Worm (Caenorhabditis elegans): ENCODE data around the gene hlh-32.

hlh-32 gene

DNA sequence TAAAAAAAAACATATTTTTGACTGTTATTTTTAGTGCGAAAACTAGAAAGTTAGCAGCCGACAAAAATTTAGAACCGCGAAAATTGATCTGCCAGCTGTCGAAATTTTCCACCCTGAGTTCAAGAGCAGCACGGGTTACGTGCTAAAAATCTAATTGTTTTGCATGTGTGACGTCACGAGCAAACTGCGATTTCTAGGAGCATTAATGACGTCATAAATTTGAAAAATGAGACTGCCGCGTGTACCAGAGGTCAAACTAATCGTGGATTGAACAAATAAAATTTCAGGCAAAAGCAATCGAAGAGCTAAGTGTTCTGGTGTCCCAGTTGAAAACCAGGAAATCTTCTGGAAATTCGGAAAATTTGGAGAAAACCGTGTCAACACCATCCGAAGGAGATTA is 1.5 kb downstream of the hlh-32 start:
- TF ChIP-seq cebp-2 (GFP tag; IDR thresholded peaks at IDR 0.05) (no peak), F57C9.4 (tag; optimal IDR thresholded peaks at IDR 0.05) (no peak), hrde-1 (tag; optimal IDR thresholded peaks at IDR 0.05; ENCODE audit: borderline replicate concordance) (no peak), sdz-38 (tag; optimal IDR thresholded peaks at IDR 0.05) (no peak), bed-1 (GFP tag; IDR thresholded peaks at IDR 0.05) (no peak), Y67H2A.10 (GFP tag; conservative IDR thresholded peaks at IDR 0.05) (no peak), dpff-1 (tag; optimal IDR thresholded peaks at IDR 0.05) (no peak), F55B11.4 (tag; optimal IDR thresholded peaks at IDR 0.05; ENCODE audit: borderline replicate concordance, insufficient read depth) (no peak), hmg-1.2 (GFP tag; IDR thresholded peaks at IDR 0.05) (no peak), athp-1 (tag; optimal IDR thresholded peaks at IDR 0.05) (no peak), ceh-79 (tag; optimal IDR thresholded peaks at IDR 0.05) (no peak), nhr-120 (GFP tag; IDR thresholded peaks at IDR 0.05) (no peak), aptf-2 (GFP tag; conservative IDR thresholded peaks at IDR 0.05) (no peak), zim-3 (tag; optimal IDR thresholded peaks at IDR 0.05) (no peak)

DNA sequence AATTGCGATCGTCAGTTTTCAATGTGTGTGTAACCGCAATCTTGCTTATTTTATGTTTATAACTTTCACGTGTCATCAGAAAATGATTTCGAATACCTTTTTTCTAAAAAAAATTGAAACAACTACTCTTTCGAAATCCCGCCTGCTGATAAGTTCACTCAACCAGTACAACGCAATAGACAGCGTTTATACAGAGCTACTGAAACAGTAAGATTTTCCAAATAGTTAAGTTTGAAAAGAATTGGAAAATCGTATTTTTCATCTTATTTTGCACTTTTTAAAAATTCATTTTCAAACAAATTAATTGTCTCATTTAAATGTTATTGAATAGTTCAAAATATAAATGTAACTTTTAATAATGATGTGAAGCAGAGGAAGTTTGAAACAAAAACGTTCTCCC is 6.5 kb downstream of the hlh-32 start:
- TF ChIP-seq T07F8.4 (tag; optimal IDR thresholded peaks at IDR 0.05) (no peak), hrde-1 (tag; optimal IDR thresholded peaks at IDR 0.05; ENCODE audit: borderline replicate concordance) (no peak), rcor-1 (GFP tag; IDR thresholded peaks at IDR 0.05) (no peak), attf-6 (GFP tag; IDR thresholded peaks at IDR 0.05) (peak; percentile 74), dpff-1 (tag; optimal IDR thresholded peaks at IDR 0.05) (no peak), snpc-4 (GFP tag; optimal IDR thresholded peaks at IDR 0.05) (no peak), snpc-4 (tag; optimal IDR thresholded peaks at IDR 0.05) (peak in 2 of 4 experiments; percentile 3 to 63), Y67H2A.10 (GFP tag; conservative IDR thresholded peaks at IDR 0.05) (no peak)

ce11 chrIV:16146063-16146462 is 13.8 kb downstream of the hlh-32 start:
- no peak for TF ChIP-seq F55B11.4 (tag; optimal IDR thresholded peaks at IDR 0.05; ENCODE audit: borderline replicate concordance, insufficient read depth)
- TF ChIP-seq rpc-1 (optimal IDR thresholded peaks at IDR 0.05) = no peak
- no peak for TF ChIP-seq rpc-1 (tag; optimal IDR thresholded peaks at IDR 0.05)
- no peak for TF ChIP-seq ets-4 (GFP tag; optimal IDR thresholded peaks at IDR 0.05)
- no peak for TF ChIP-seq madf-6 (GFP tag; IDR thresholded peaks at IDR 0.05)
- TF ChIP-seq die-1 (tag; optimal IDR thresholded peaks at IDR 0.05) = no peak
- TF ChIP-seq F57C9.4 (tag; optimal IDR thresholded peaks at IDR 0.05) = no peak
- TF ChIP-seq gei-17 (GFP tag; optimal IDR thresholded peaks at IDR 0.05) = no peak
- TF ChIP-seq ekl-4 (GFP tag; IDR thresholded peaks at IDR 0.05) = no peak
- TF ChIP-seq atf-7 (tag; optimal IDR thresholded peaks at IDR 0.05) = no peak
- no peak for TF ChIP-seq sea-2 (GFP tag; IDR thresholded peaks at IDR 0.05)
- TF ChIP-seq sptf-2 (GFP tag; optimal IDR thresholded peaks at IDR 0.05) = no peak
- TF ChIP-seq Y53F4B.3 (GFP tag; IDR thresholded peaks at IDR 0.05) = no peak
- no peak for TF ChIP-seq Y53G8AR.9 (GFP tag; conservative IDR thresholded peaks at IDR 0.05)

DNA sequence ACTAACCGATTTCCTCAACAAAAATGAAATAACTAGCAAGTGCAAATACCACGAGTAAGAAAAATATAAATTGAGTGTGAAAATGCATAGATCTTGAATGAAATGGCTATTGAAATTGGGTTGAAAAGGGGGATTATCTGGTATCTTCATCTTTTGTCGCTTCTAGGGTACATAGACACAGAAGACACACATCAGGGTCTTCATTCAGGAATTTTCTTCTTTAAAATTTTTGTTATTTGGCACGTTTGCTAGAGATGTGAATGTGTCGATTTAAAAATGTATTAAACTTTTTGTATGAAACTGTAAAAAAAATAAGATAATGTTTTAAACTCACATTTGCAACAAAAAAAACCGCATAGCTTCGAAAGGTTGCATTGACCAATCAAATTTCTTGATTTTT is 14.8 kb downstream of the hlh-32 start, which contains the start of gene Y105C5B.25:
TSS of gene Y105C5B.25 (minus strand) at position 101 of the 400 bp plus-strand sequence.
- TF ChIP-seq Y79H2A.3 (GFP tag; conservative IDR thresholded peaks at IDR 0.05) (no peak), T07F8.4 (tag; optimal IDR thresholded peaks at IDR 0.05) (no peak), hrde-1 (tag; optimal IDR thresholded peaks at IDR 0.05; ENCODE audit: borderline replicate concordance) (no peak), Y56A3A.18 (GFP tag; IDR thresholded peaks at IDR 0.05) (no peak), efl-1 (GFP tag; optimal IDR thresholded peaks at IDR 0.05) (no peak), madf-10 (tag; optimal IDR thresholded peaks at IDR 0.05) (no peak), unc-130 (GFP tag; optimal IDR thresholded peaks at IDR 0.05) (no peak), snpc-1.3 (tag; optimal IDR thresholded peaks at IDR 0.05; ENCODE audit: insufficient read depth) (no peak), K11D2.4 (GFP tag; IDR thresholded peaks at IDR 0.05) (no peak), gei-17 (GFP tag; optimal IDR thresholded peaks at IDR 0.05) (no peak), mel-28 (tag; optimal IDR thresholded peaks at IDR 0.05; ENCODE audit: borderline replicate concordance) (no peak), tbp1 (GFP tag; optimal IDR thresholded peaks at IDR 0.05) (no peak), nhr-120 (GFP tag; IDR thresholded peaks at IDR 0.05) (no peak)

Measured in whole organism, young adult.